Fruit fly (Drosophila melanogaster): Measurements from ENCODE around the gene Cht2.
A peak's percentile ranks its signal among the peaks of the same experiment; 100 is the strongest.

Gene Cht2

DNA sequence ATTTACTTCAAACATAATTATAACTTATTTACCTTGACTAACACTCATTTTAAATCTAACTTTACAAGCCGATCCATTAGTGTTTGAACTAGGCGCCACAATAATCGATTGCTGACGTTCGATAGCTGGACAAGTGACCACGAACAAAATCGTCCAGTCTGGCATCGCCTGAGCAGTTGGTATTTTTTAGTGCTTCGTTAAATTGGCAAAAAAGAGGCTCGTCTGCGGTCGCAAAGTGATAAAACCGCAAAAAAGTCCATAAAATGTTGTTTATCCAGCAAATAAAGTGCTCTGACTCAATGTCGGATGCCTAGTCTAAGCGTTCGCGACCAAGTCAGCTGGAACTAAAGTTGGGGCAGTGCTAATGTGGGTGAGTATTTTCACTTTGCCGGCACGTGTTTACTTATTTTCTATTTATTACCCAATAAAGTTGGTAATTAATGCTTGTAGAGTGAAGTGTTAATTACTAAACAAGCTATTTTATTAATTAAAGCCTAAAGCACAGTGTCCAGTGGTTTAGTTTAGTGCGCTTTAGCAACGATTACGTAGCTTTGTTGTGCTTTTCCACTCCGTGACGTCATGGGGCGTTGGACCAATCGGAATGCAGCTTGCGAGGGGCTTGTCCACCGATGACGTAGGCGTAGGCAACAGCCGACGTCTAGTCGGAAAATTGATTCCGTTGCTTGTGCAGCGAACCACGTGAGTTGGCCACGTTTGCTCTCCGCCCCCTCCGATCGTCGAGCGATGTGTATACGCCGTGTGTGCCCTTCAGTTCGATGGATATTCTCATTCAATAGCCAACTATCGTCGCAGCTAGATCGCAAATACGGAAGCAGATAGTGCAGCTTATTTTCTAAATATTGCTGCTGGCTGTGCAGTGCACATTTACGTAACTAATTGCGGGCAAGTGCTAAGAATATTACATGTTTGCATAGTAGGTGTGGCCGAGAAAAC, 17.1 kb downstream of the Cht2 start, which contains the start of gene Gk2:
Gk2 (plus strand) TSS at position 33 of the 954 bp plus-strand sequence.
- TF ChIP-seq Mnt (GFP tag; optimal IDR thresholded peaks at IDR 0.05): peak; percentile 27
- peak; percentile 10 for TF ChIP-seq cic (GFP tag; optimal IDR thresholded peaks at IDR 0.05)
- no peak for TF ChIP-seq Hr96 (GFP tag; optimal IDR thresholded peaks at IDR 0.05)
- TF ChIP-seq CG12768 (GFP tag; optimal IDR thresholded peaks at IDR 0.05): peak; percentile 13

DNA sequence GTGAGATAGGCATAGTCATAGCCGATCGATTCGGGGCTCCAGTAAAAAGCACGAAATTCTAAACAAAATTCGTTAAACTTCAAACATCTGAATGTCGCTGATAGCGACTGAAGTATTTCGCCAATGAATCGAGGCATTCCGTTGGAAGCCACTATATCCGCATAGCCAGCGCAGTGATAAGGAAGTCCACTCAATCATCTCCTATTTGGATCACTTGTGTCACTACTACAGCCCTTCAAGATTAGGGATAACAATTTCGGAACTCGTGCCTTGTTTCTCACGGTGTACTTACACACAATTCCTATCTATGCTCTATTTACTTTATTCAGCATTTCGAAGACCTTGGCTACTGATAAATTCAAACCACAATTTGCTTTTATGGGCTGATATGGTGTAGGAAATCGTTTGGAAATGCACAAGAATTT, 17.8 kb downstream of the Cht2 start, which contains the start of gene PIG-Wb:
PIG-Wb (minus strand) TSS at position 209 of the 425 bp plus-strand sequence.
- TF ChIP-seq bab1 (GFP tag; optimal IDR thresholded peaks at IDR 0.05) (no peak), Clk (GFP tag; optimal IDR thresholded peaks at IDR 0.05) (no peak), cnc (optimal IDR thresholded peaks at IDR 0.05) (no peak), CG7101 (tag; optimal IDR thresholded peaks at IDR 0.05) (no peak), Crg-1 (GFP tag; optimal IDR thresholded peaks at IDR 0.05) (no peak), cic (GFP tag; optimal IDR thresholded peaks at IDR 0.05) (peak; percentile 41), CG5204 (GFP tag; optimal IDR thresholded peaks at IDR 0.05) (no peak), CG1620 (GFP tag; optimal IDR thresholded peaks at IDR 0.05) (no peak), CG7045 (GFP tag; optimal IDR thresholded peaks at IDR 0.05) (no peak), CG12768 (GFP tag; optimal IDR thresholded peaks at IDR 0.05) (peak; percentile 25), Mnt (GFP tag; optimal IDR thresholded peaks at IDR 0.05) (no peak), kay (GFP tag; ENCODE audit: borderline replicate concordance) (no peak)

dm6 chr3L:1735603-1736002, 20.1 kb downstream of the Cht2 start, which contains the start of gene Oseg4:
Oseg4 (minus strand) TSS chr3L:1735767.
- no peak for TF ChIP-seq Hr96 (GFP tag; optimal IDR thresholded peaks at IDR 0.05)
- no peak for TF ChIP-seq Mnt (GFP tag; optimal IDR thresholded peaks at IDR 0.05)
- no peak for TF ChIP-seq CG5204 (GFP tag; optimal IDR thresholded peaks at IDR 0.05)
- TF ChIP-seq kay (GFP tag; ENCODE audit: borderline replicate concordance): no peak

dm6 chr3L:1730873-1731272, 24.9 kb downstream of the Cht2 start, which contains the start of gene drpr:
drpr (minus strand) TSS chr3L:1731107.
- TF ChIP-seq CG14711 (tag; optimal IDR thresholded peaks at IDR 0.05): peak; percentile 18
- TF ChIP-seq tj (GFP tag; optimal IDR thresholded peaks at IDR 0.05): peak; percentile 69
- peak; percentile 45 for TF ChIP-seq bab1 (GFP tag; optimal IDR thresholded peaks at IDR 0.05)
- TF ChIP-seq cic (GFP tag; optimal IDR thresholded peaks at IDR 0.05): peak; percentile 37
- TF ChIP-seq CG11617 (GFP tag; optimal IDR thresholded peaks at IDR 0.05): peak; percentile 21
- no peak for TF ChIP-seq pad (GFP tag; optimal IDR thresholded peaks at IDR 0.05)
- TF ChIP-seq Mnt (GFP tag; optimal IDR thresholded peaks at IDR 0.05): peak; percentile 22
- no peak for TF ChIP-seq CG7045 (GFP tag; optimal IDR thresholded peaks at IDR 0.05)
- TF ChIP-seq toe (GFP tag; optimal IDR thresholded peaks at IDR 0.05): peak; percentile 31
- TF ChIP-seq ovo (GFP tag; optimal IDR thresholded peaks at IDR 0.05): no peak
- peak; percentile 23 for TF ChIP-seq CG12768 (GFP tag; optimal IDR thresholded peaks at IDR 0.05)
- TF ChIP-seq Clk (GFP tag; optimal IDR thresholded peaks at IDR 0.05): no peak
- TF ChIP-seq cnc (optimal IDR thresholded peaks at IDR 0.05): no peak
- TF ChIP-seq Hr96 (GFP tag; optimal IDR thresholded peaks at IDR 0.05): no peak
- TF ChIP-seq kay (GFP tag; ENCODE audit: borderline replicate concordance): no peak
- peak; percentile 36 for TF ChIP-seq Crg-1 (GFP tag; optimal IDR thresholded peaks at IDR 0.05)
- TF ChIP-seq CG7101 (tag; optimal IDR thresholded peaks at IDR 0.05): peak; percentile 44
- TF ChIP-seq CG1620 (GFP tag; optimal IDR thresholded peaks at IDR 0.05): peak; percentile 31
- TF ChIP-seq CG33017 (tag; optimal IDR thresholded peaks at IDR 0.05): no peak
- TF ChIP-seq CG5204 (GFP tag; optimal IDR thresholded peaks at IDR 0.05): no peak

dm6 chr3L:1730160-1730595, 25.6 kb downstream of the Cht2 start:
- TF ChIP-seq ovo (GFP tag; optimal IDR thresholded peaks at IDR 0.05) (peak; percentile 39), CG7045 (GFP tag; optimal IDR thresholded peaks at IDR 0.05) (no peak), Clk (GFP tag; optimal IDR thresholded peaks at IDR 0.05) (no peak), Crg-1 (GFP tag; optimal IDR thresholded peaks at IDR 0.05) (no peak), CG12768 (GFP tag; optimal IDR thresholded peaks at IDR 0.05) (peak; percentile 15), pad (GFP tag; optimal IDR thresholded peaks at IDR 0.05) (no peak), cnc (optimal IDR thresholded peaks at IDR 0.05) (no peak), CG14711 (tag; optimal IDR thresholded peaks at IDR 0.05) (no peak), toe (GFP tag; optimal IDR thresholded peaks at IDR 0.05) (no peak)

DNA sequence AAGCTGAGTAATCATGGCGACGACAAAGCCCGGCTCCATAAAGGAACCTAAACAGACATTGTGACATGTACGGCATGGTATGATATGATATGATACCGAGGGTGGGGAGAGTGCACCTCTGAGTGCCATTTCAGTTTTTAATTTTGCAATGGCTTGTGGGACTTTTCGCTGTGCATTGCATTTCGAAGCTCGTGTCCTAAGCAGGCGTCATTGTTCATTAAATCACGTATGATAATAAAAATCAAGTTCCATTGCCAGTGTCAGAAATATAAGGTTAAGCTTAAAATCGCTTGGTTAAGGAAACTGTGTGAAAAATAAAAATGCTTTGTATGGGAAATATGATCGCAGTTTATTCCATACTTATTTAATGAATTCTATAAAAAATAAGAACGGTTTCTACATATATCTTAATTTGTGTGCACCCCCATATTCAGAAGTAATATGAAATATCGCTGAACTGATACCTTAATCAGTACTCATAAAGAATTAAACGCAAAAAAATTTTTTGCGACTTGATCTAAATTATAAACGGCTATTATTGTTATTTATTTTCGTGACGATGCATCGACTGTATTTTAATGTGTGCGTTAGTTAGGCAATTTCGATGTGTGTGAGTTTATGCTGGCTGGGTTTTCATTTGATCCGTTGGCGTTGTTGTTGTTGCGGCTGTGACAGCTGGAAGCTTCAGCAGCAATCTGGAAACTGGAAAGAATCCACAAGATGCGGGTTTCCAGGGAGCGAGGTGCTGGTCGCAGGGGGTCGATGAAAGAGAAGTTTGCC, 26.2 kb downstream of the Cht2 start:
- TF ChIP-seq kay (GFP tag; ENCODE audit: borderline replicate concordance) (peak; percentile 85), bab1 (GFP tag; optimal IDR thresholded peaks at IDR 0.05) (peak; percentile 19), Crg-1 (GFP tag; optimal IDR thresholded peaks at IDR 0.05) (no peak), CG7101 (tag; optimal IDR thresholded peaks at IDR 0.05) (no peak), CG33017 (tag; optimal IDR thresholded peaks at IDR 0.05) (no peak), tj (GFP tag; optimal IDR thresholded peaks at IDR 0.05) (peak; percentile 93)
